Worm (Caenorhabditis elegans): ENCODE results near the gene twk-34.

DNA sequence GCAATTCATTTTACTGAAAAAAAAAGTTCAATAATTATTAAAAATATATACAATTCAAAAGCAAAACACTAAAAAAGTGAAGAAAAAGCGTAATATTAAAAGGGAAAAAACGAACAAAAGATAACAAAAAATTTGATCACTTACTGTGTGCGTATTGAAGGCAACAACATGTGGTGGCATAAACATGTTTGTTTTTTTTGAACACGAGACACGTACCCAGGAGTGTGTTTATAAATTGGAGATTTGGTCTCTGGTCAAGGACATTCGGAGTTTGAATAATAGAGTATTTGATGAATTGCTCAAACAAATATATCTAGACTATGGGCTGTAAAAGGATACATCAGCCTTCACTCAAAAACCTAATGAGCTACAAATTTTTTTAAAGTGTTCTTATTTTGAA is 10.9 kb downstream of the twk-34 start:
- TF ChIP-seq flt-1 (GFP tag; IDR thresholded peaks at IDR 0.05) = no peak
- TF ChIP-seq T22C8.4 (GFP tag; IDR thresholded peaks at IDR 0.05) = no peak
- no peak for TF ChIP-seq tab-1 (GFP tag; IDR thresholded peaks at IDR 0.05)
- no peak for TF ChIP-seq cog-1 (tag; optimal IDR thresholded peaks at IDR 0.05)
- no peak for TF ChIP-seq ztf-29 (GFP tag; IDR thresholded peaks at IDR 0.05)

Data from whole organism, midembryonic.